Worm (Caenorhabditis elegans): ENCODE results near the gene F57A8.7.
A peak's percentile ranks its signal among the peaks of the same experiment; 100 is the strongest.

The F57A8.7 gene

ce11 chrV:10035586-10035985 lies 40.0 kb upstream of the F57A8.7 start:
- TF ChIP-seq nhr-85 (tag) (peak; percentile 61), swsn-7 (tag; optimal IDR thresholded peaks at IDR 0.05) (peak; percentile 15), lir-3 (tag; optimal IDR thresholded peaks at IDR 0.05; ENCODE audit: poor library complexity) (no peak), irx-1 (tag; optimal IDR thresholded peaks at IDR 0.05) (no peak), efl-1 (optimal IDR thresholded peaks at IDR 0.05) (no peak), efl-1 (GFP tag; optimal IDR thresholded peaks at IDR 0.05 in 1 of 2) (peak in 1 of 2 experiments; percentile 89), ceh-8 (GFP tag; optimal IDR thresholded peaks at IDR 0.05) (peak; percentile 31), lsy-2 (tag; optimal IDR thresholded peaks at IDR 0.05) (peak in 1 of 2 experiments; percentile 25), blmp-1 (tag; optimal IDR thresholded peaks at IDR 0.05) (peak; percentile 96), lin-14 (GFP tag; optimal IDR thresholded peaks at IDR 0.05) (peak; percentile 52)

- TF ChIP-seq snu-23 (GFP tag; optimal IDR thresholded peaks at IDR 0.05), result peak; percentile 72
- no peak for TF ChIP-seq nhr-28 (tag; optimal IDR thresholded peaks at IDR 0.05)
- TF ChIP-seq efl-3 (GFP tag; optimal IDR thresholded peaks at IDR 0.05), result no peak
- no peak for TF ChIP-seq fkh-8 (tag; optimal IDR thresholded peaks at IDR 0.05)
- TF ChIP-seq dpl-1 (GFP tag; optimal IDR thresholded peaks at IDR 0.05), result peak in 1 of 3 experiments; percentile 21
- no peak for TF ChIP-seq ceh-88 (GFP tag; IDR thresholded peaks at IDR 0.05)
- TF ChIP-seq lir-3 (tag; optimal IDR thresholded peaks at IDR 0.05; ENCODE audit: poor library complexity), result no peak
- peak; percentile 32 for TF ChIP-seq irx-1 (tag; optimal IDR thresholded peaks at IDR 0.05)
- no peak for TF ChIP-seq ceh-8 (GFP tag; optimal IDR thresholded peaks at IDR 0.05)
- no peak for TF ChIP-seq ceh-63 (GFP tag; optimal IDR thresholded peaks at IDR 0.05)
- peak; percentile 61 for TF ChIP-seq mep-1 (tag; optimal IDR thresholded peaks at IDR 0.05)
- TF ChIP-seq lin-14 (GFP tag; optimal IDR thresholded peaks at IDR 0.05), result peak; percentile 88
- TF ChIP-seq nhr-77 (tag; optimal IDR thresholded peaks at IDR 0.05), result peak; percentile 38
- 0 out of 2 replicates have a peak, but pooled peaks have one; percentile 34 for TF ChIP-seq grh-1 (GFP tag; IDR thresholded peaks at IDR 0.05)
- TF ChIP-seq C34B4.2 (tag; optimal IDR thresholded peaks at IDR 0.05), result no peak
- TF ChIP-seq Y116A8C.19 (tag; optimal IDR thresholded peaks at IDR 0.05; ENCODE audit: borderline replicate concordance), result no peak
- TF ChIP-seq ceh-82 (tag; optimal IDR thresholded peaks at IDR 0.05), result peak in 2 of 3 experiments; percentile 16 to 34
- peak; percentile 67 for TF ChIP-seq unc-130 (tag; optimal IDR thresholded peaks at IDR 0.05)
- TF ChIP-seq tlp-1 (tag; optimal IDR thresholded peaks at IDR 0.05), result no peak
- TF ChIP-seq isw-1 (GFP tag; IDR thresholded peaks at IDR 0.05), result no peak
- no peak for TF ChIP-seq hlh-17 (GFP tag; optimal IDR thresholded peaks at IDR 0.05; ENCODE audit: borderline replicate concordance)
- peak; percentile 52 for TF ChIP-seq rnt-1 (tag; optimal IDR thresholded peaks at IDR 0.05)
- peak; percentile 86 for TF ChIP-seq pag-3 (tag; optimal IDR thresholded peaks at IDR 0.05; ENCODE audit: borderline replicate concordance, insufficient read depth)
- no peak for TF ChIP-seq unc-86 (tag; optimal IDR thresholded peaks at IDR 0.05)
- TF ChIP-seq F16B12.6 (tag; optimal IDR thresholded peaks at IDR 0.05), result no peak
- TF ChIP-seq mdl-1 (tag; optimal IDR thresholded peaks at IDR 0.05), result peak in 1 of 2 experiments; percentile 64
- TF ChIP-seq egl-13 (tag; optimal IDR thresholded peaks at IDR 0.05), result no peak
- TF ChIP-seq lin-15B (tag; optimal IDR thresholded peaks at IDR 0.05), result no peak
- TF ChIP-seq snpc-4 (tag; optimal IDR thresholded peaks at IDR 0.05), result no peak
- no peak for TF ChIP-seq elt-2 (tag; optimal IDR thresholded peaks at IDR 0.05)
- TF ChIP-seq nhr-11 (tag; optimal IDR thresholded peaks at IDR 0.05), result no peak
- no peak for TF ChIP-seq fkh-10 (GFP tag; optimal IDR thresholded peaks at IDR 0.05)
- peak; percentile 24 for TF ChIP-seq blmp-1 (tag; optimal IDR thresholded peaks at IDR 0.05)
- no peak for TF ChIP-seq ceh-90 (tag; optimal IDR thresholded peaks at IDR 0.05)
- no peak for TF ChIP-seq pax-3 (tag; optimal IDR thresholded peaks at IDR 0.05)
- TF ChIP-seq sptf-1 (tag; optimal IDR thresholded peaks at IDR 0.05), result no peak
- no peak for TF ChIP-seq unc-30 (tag; optimal IDR thresholded peaks at IDR 0.05)
- TF ChIP-seq C04F5.9 (tag; optimal IDR thresholded peaks at IDR 0.05), result no peak
- TF ChIP-seq lin-13 (GFP tag; optimal IDR thresholded peaks at IDR 0.05), result peak; percentile 13
- peak; percentile 79 for TF ChIP-seq nhr-20 (tag; optimal IDR thresholded peaks at IDR 0.05)
- TF ChIP-seq jun-1 (tag; optimal IDR thresholded peaks at IDR 0.05), result no peak
- no peak for TF ChIP-seq ama-1 (optimal IDR thresholded peaks at IDR 0.05)
- peak; percentile 86 for TF ChIP-seq nhr-85 (tag)
- TF ChIP-seq swsn-7 (tag; optimal IDR thresholded peaks at IDR 0.05), result peak; percentile 58
- no peak for TF ChIP-seq lin-39 (tag; optimal IDR thresholded peaks at IDR 0.05)
- no peak for TF ChIP-seq aly-2 (tag; optimal IDR thresholded peaks at IDR 0.05)
- TF ChIP-seq fkh-4 (tag; optimal IDR thresholded peaks at IDR 0.05; ENCODE audit: borderline replicate concordance), result peak; percentile 37
- TF ChIP-seq ces-1 (GFP tag; optimal IDR thresholded peaks at IDR 0.05), result no peak
These were observed 39.3 kb upstream of the F57A8.7 start, which contains the start of gene T06E8.2 for ce11 chrV:10036275-10036674. T06E8.2 (minus strand) TSS chrV:10036413.
